Worm (Caenorhabditis elegans) whole organism, L2 larva: Measurements from ENCODE around the gene C25F9.9.

ENCODE experiments used
- ceh-82 ChIP-seq: fragments of 150-350 bp; optimal IDR thresholded peaks from 2 replicates; lab custom pipeline; 2014; ENCODE audit warnings: missing biosample characterization, missing genetic modification characterization
- peb-1 ChIP-seq: fragments of 150-350 bp; optimal IDR thresholded peaks from 2 replicates; lab custom pipeline; 2014; ENCODE audit warnings: missing biosample characterization, missing genetic modification characterization
- skn-1 ChIP-seq: sonication (generic microtip); optimal IDR thresholded peaks from 2 replicates; lab custom pipeline; 2017; ENCODE audit warnings: missing biosample characterization, missing genetic modification characterization

DNA sequence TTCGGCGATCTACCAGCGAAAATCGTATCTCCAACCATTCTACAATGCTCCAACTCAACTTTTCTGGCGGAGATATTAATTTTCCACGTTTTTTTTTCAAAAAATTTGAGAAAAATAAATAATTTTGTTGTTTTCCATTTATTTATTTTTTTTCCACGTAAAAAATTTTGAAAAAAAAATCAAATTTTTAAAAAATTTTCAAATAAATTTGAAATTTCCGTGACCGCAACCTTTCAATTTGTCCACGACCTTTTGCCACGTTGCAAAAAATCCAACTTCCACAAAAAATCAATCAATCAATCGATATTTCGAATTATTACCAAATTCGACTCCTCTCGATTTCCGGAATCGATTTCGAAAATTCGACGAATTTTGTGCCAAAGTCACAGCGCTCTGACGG, 45.2 kb upstream of the C25F9.9 start, which contains the start of gene Y43F8A.2:
- TF ChIP-seq peb-1 (no peak), ceh-82 (tag; lab: Kevin White, UChicago) (no peak), skn-1 (tag; lab: Kevin White, UChicago) (no peak)
